Fruit fly (Drosophila melanogaster) whole organism: ENCODE data around the gene eas.

Experiments used
- CG8478 ChIP-seq: fragments of >200 bp; optimal IDR thresholded peaks from 2 replicates; lab custom pipeline; 2018; ENCODE audit warnings: inconsistent platforms
- Dll ChIP-seq: fragments of >200 bp; optimal IDR thresholded peaks from 2 replicates; lab custom pipeline; 2017
- EcR ChIP-seq, 2 experiments: fragments of >200 bp; optimal IDR thresholded peaks; 2 replicates each; lab custom pipeline; 2017; ENCODE audit warnings: missing biosample characterization in 2 of 2, missing genetic modification characterization in 2 of 2, missing genetic modification reagents in 2 of 2
- pan ChIP-seq: fragments of >200 bp; optimal IDR thresholded peaks from 2 replicates; lab custom pipeline; 2017
- psq ChIP-seq: fragments of >200 bp; optimal IDR thresholded peaks from 2 replicates; lab custom pipeline; 2017

DNA sequence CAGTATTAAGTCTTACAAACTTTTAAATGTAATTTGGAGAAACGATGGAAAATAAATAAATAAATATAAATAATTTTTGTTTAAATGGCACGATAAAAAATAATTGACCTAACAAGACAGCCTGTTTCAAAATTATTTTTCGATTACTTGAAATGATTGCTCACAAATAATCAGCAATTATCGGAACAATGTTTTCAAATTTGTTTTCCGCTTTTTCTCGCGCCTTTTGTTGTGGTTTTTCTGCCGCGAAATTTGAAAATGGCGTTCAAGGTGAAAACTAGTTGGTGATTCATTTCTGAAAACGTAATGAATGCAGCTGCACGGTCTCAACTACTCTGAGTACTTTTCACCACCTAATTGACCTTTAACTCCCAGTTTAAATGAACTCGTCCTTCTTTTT, 42.9 kb downstream of the eas start:
- TF ChIP-seq pan (no peak), psq (lab: Kevin White, UChicago) (no peak), EcR (GFP tag; optimal IDR thresholded peaks at IDR 0.05; lab: Kevin White, UChicago) (no peak), CG8478 (lab: Kevin White, UChicago) (no peak), Dll (lab: Kevin White, UChicago) (no peak)
